Fruit fly (Drosophila melanogaster): ENCODE data around the gene Edem2.
A peak's percentile ranks its signal among the peaks of the same experiment; 100 is the strongest.

DNA sequence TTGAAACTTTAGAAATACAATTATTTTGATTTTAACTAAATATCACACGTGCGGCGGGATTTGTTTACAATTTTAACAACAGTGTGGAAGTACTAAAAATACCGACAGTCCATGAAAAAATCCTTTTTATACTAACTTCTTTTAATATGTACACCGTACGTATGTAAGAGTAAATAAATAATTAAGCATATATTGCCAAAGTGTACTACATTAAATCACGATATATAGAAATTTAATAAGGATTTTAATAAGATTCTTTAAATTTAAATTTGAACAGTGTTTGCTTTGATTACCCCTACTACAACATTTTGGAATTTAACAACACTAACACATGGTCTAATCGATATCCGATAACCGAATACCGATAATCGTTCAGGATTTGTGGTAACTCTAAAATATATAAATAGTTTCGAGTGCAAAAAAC, 30.2 kb downstream of the Edem2 start, which contains the start of the genes Ski6 and CG16812:
- TF ChIP-seq CrebA (GFP tag; optimal IDR thresholded peaks at IDR 0.05; ENCODE audit: borderline replicate concordance) (no peak), h (GFP tag; optimal IDR thresholded peaks at IDR 0.05) (peak; percentile 73), Abd-B (GFP tag; optimal IDR thresholded peaks at IDR 0.05) (no peak)

Data from whole organism, wandering third instar larva.